Fruit fly (Drosophila melanogaster): ENCODE results near the gene CG11858.

Gene CG11858

dm6 chr3R:25225483-25225882 is 37.1 kb upstream of the CG11858 start:
- TF ChIP-seq Eip93F (GFP tag; optimal IDR thresholded peaks at IDR 0.05) (no peak), CG15336 (GFP tag; IDR thresholded peaks at IDR 0.05) (no peak), CG9139 (GFP tag; optimal IDR thresholded peaks at IDR 0.05) (no peak), achi (GFP tag; optimal IDR thresholded peaks at IDR 0.05) (no peak), Ets96B (tag; optimal IDR thresholded peaks at IDR 0.05) (no peak), Eip75B (GFP tag; optimal IDR thresholded peaks at IDR 0.05) (no peak), Hr4 (GFP tag; optimal IDR thresholded peaks at IDR 0.05) (no peak), Met (GFP tag; optimal IDR thresholded peaks at IDR 0.05) (no peak), CG10631 (GFP tag; optimal IDR thresholded peaks at IDR 0.05) (no peak)

dm6 chr3R:25232271-25232989 is 30.1 kb upstream of the CG11858 start, which contains the start of gene Cad96Cb:
TSS of gene Cad96Cb (minus strand) at chr3R:25232321.
- TF ChIP-seq CG6792 (GFP tag; optimal IDR thresholded peaks at IDR 0.05), result peak; percentile 90
- TF ChIP-seq Gug (GFP tag; IDR thresholded peaks at IDR 0.05), result peak; percentile 79
- peak; percentile 80 for TF ChIP-seq dsx (GFP tag; optimal IDR thresholded peaks at IDR 0.05; ENCODE audit: poor library complexity, severe bottlenecking)
- TF ChIP-seq cyc (GFP tag; optimal IDR thresholded peaks at IDR 0.05), result peak; percentile 93
- TF ChIP-seq CG6808 (GFP tag; optimal IDR thresholded peaks at IDR 0.05), result peak; percentile 93
- peak; percentile 84 for TF ChIP-seq Sox15 (GFP tag; optimal IDR thresholded peaks at IDR 0.05)
- no peak for TF ChIP-seq fkh (GFP tag; optimal IDR thresholded peaks at IDR 0.05)
- peak; percentile 57 for TF ChIP-seq fd85E (GFP tag; optimal IDR thresholded peaks at IDR 0.05)
- peak; percentile 99 for TF ChIP-seq Eip78C (GFP tag)
- peak; percentile 80; the same call in 2 of the 3 replicates for TF ChIP-seq eg (GFP tag; IDR thresholded peaks at IDR 0.05)
- peak; percentile 61 for TF ChIP-seq CG11294 (GFP tag; IDR thresholded peaks at IDR 0.05)
- TF ChIP-seq CG11902 (GFP tag; optimal IDR thresholded peaks at IDR 0.05), result peak; percentile 85
- TF ChIP-seq vri (GFP tag; optimal IDR thresholded peaks at IDR 0.05), result peak; percentile 79
- peak; percentile 92 for TF ChIP-seq pdm3 (GFP tag; optimal IDR thresholded peaks at IDR 0.05)
- TF ChIP-seq fd59A (GFP tag; optimal IDR thresholded peaks at IDR 0.05), result peak; percentile 89
- peak; percentile 92 for TF ChIP-seq Hr39 (GFP tag; optimal IDR thresholded peaks at IDR 0.05)
- TF ChIP-seq CG7368 (GFP tag; optimal IDR thresholded peaks at IDR 0.05), result peak; percentile 80
- peak; percentile 97 for TF ChIP-seq CG6276 (GFP tag; optimal IDR thresholded peaks at IDR 0.05)
- TF ChIP-seq Sox102F (GFP tag; optimal IDR thresholded peaks at IDR 0.05), result peak; percentile 92
- TF ChIP-seq acj6 (GFP tag; optimal IDR thresholded peaks at IDR 0.05), result peak; percentile 91
- TF ChIP-seq CG8319 (GFP tag; optimal IDR thresholded peaks at IDR 0.05), result peak; percentile 89
- TF ChIP-seq Blimp-1 (GFP tag; optimal IDR thresholded peaks at IDR 0.05), result peak; percentile 76
- peak; percentile 89 for TF ChIP-seq CG34406 (GFP tag; optimal IDR thresholded peaks at IDR 0.05)
- TF ChIP-seq CG1621 (tag; optimal IDR thresholded peaks at IDR 0.05), result peak; percentile 71
- peak; percentile 87 for TF ChIP-seq CG6854 (GFP tag; optimal IDR thresholded peaks at IDR 0.05)
- TF ChIP-seq spab (GFP tag; optimal IDR thresholded peaks at IDR 0.05), result peak; percentile 93
- peak; percentile 93 for TF ChIP-seq achi (GFP tag; optimal IDR thresholded peaks at IDR 0.05)
- peak; percentile 93 for TF ChIP-seq CG11762 (GFP tag; optimal IDR thresholded peaks at IDR 0.05; ENCODE audit: insufficient read depth)
- TF ChIP-seq CG15336 (GFP tag; IDR thresholded peaks at IDR 0.05), result peak; percentile 90
- TF ChIP-seq OdsH (GFP tag; optimal IDR thresholded peaks at IDR 0.05), result peak; percentile 93
- peak; percentile 98 for TF ChIP-seq svp (GFP tag)
- TF ChIP-seq dac (GFP tag; optimal IDR thresholded peaks at IDR 0.05), result peak; percentile 91
- TF ChIP-seq CG8119 (GFP tag; IDR thresholded peaks at IDR 0.05), result peak; percentile 94
- peak; percentile 98 for TF ChIP-seq CG32006 (GFP tag; optimal IDR thresholded peaks at IDR 0.05)
- peak; percentile 83 for TF ChIP-seq Ets96B (tag; optimal IDR thresholded peaks at IDR 0.05)
- TF ChIP-seq CG8632 (GFP tag; optimal IDR thresholded peaks at IDR 0.05), result peak; percentile 89
- peak; percentile 95 for TF ChIP-seq CG3919 (GFP tag; optimal IDR thresholded peaks at IDR 0.05)
- TF ChIP-seq topi (GFP tag; optimal IDR thresholded peaks at IDR 0.05), result peak; percentile 95
- peak; percentile 94 for TF ChIP-seq Sox14 (GFP tag; optimal IDR thresholded peaks at IDR 0.05)
- peak; percentile 89 for TF ChIP-seq CG10669 (GFP tag; optimal IDR thresholded peaks at IDR 0.05)
- peak; percentile 88 for TF ChIP-seq CG10631 (GFP tag; optimal IDR thresholded peaks at IDR 0.05)
- peak; percentile 91 for TF ChIP-seq Smox (GFP tag; optimal IDR thresholded peaks at IDR 0.05)
- peak; percentile 95 for TF ChIP-seq Met (GFP tag; optimal IDR thresholded peaks at IDR 0.05)
- peak; percentile 95 for TF ChIP-seq esn (GFP tag; optimal IDR thresholded peaks at IDR 0.05)
